Worm (Caenorhabditis elegans) whole organism, early embryonic: Measurements from ENCODE around the gene T25B9.11.

Experiments used
- ceh-36 ChIP-seq: sonication (generic microtip); optimal IDR thresholded peaks from 2 replicates; lab custom pipeline; 2016; ENCODE audit warnings: missing genetic modification characterization, inconsistent platforms, missing compliant biosample characterization
- ets-7 ChIP-seq: sonication (generic microtip); optimal IDR thresholded peaks from 2 replicates; lab custom pipeline; 2016; ENCODE audit warnings: missing genotype, missing genetic modification characterization, missing compliant biosample characterization
- flt-1 ChIP-seq: fragments of 200-800 bp; sonication (Bioruptor generic); IDR thresholded peaks from 2 replicates; pipeline ENCODE4 v1.3.6; 2022; ENCODE audit warnings: missing genetic modification characterization, missing compliant biosample characterization
- hmbx-1 ChIP-seq: sonication (generic microtip); optimal IDR thresholded peaks from 2 replicates; lab custom pipeline; 2016; ENCODE audit warnings: mild to moderate bottlenecking, missing genetic modification characterization, missing compliant biosample characterization
- hmg-4 ChIP-seq: fragments of 200-800 bp; sonication (Bioruptor generic); optimal IDR thresholded peaks from 2 replicates; lab custom pipeline; 2018; ENCODE audit warnings: mild to moderate bottlenecking, missing genetic modification characterization, missing compliant biosample characterization
- pes-1 ChIP-seq: fragments of 200-800 bp; sonication (Bioruptor generic); IDR thresholded peaks from 2 replicates; pipeline ENCODE4 v1.3.6; 2022; ENCODE audit warnings: missing genetic modification reagents, missing genetic modification characterization, missing compliant biosample characterization
- scrt-1 ChIP-seq: fragments of 200-800 bp; sonication (Bioruptor generic); IDR thresholded peaks from 2 replicates; pipeline ENCODE4 v1.3.6; 2022; ENCODE audit warnings: missing genetic modification characterization, missing compliant biosample characterization
- sea-1 ChIP-seq: fragments of 200-800 bp; sonication (Bioruptor generic); conservative IDR thresholded peaks from 2 replicates; pipeline ENCODE4 v1.3.6; 2022; ENCODE audit warnings: missing genetic modification characterization, missing compliant biosample characterization
- tbx-11 ChIP-seq: fragments of 200-800 bp; sonication (Bioruptor generic); IDR thresholded peaks from 2 replicates; pipeline ENCODE4 v1.3.6; 2022; ENCODE audit warnings: missing genetic modification characterization, missing compliant biosample characterization

ce11 chrIV:10737011-10737553, 27.2 kb upstream of the T25B9.11 start, which contains the start of gene grl-21:
- TF ChIP-seq ceh-36 (tag; lab: Kevin White, UChicago), result no peak
- no peak for TF ChIP-seq tbx-11 (GFP tag; lab: Robert Waterston, UW)
- no peak for TF ChIP-seq flt-1 (GFP tag; lab: Robert Waterston, UW)
- TF ChIP-seq scrt-1 (GFP tag; lab: Robert Waterston, UW), result no peak
- TF ChIP-seq hmbx-1 (tag; lab: Kevin White, UChicago), result no peak
- no peak for TF ChIP-seq hmg-4
- no peak for TF ChIP-seq sea-1
- TF ChIP-seq pes-1 (GFP tag; lab: Robert Waterston, UW), result no peak
- no peak for TF ChIP-seq ets-7
